Worm (Caenorhabditis elegans) whole organism, L4/young adult: Measurements from ENCODE around the gene clec-243.

Experiments
- W03F9.2 ChIP-seq: fragments of 150-350 bp; optimal IDR thresholded peaks from 2 replicates; lab custom pipeline; 2014; ENCODE audit warnings: missing biosample characterization, missing genetic modification characterization
- him-1 ChIP-seq: sonication (generic microtip); optimal IDR thresholded peaks from 2 replicates; lab custom pipeline; 2016; ENCODE audit warnings: missing genotype, missing genetic modification reagents, missing genetic modification characterization, missing compliant biosample characterization

ce11 chrV:17241278-17241661 is 7.5 kb downstream of the clec-243 start:
- no peak for TF ChIP-seq W03F9.2 (tag; lab: Kevin White, UChicago)
- no peak for TF ChIP-seq him-1 (tag; lab: Kevin White, UChicago)
